Fruit fly (Drosophila melanogaster): ENCODE results near the gene Gas41.
A peak's percentile ranks its signal among the peaks of the same experiment; 100 is the strongest.

Gas41 gene

dm6 chr2L:6950096-6950495, at the start of gene Gas41, which contains the start of gene SA1 (continued):
- TF ChIP-seq Hr38 (GFP tag; optimal IDR thresholded peaks at IDR 0.05) (no peak), CG34406 (GFP tag; optimal IDR thresholded peaks at IDR 0.05) (no peak), acj6 (GFP tag; optimal IDR thresholded peaks at IDR 0.05) (no peak), CG11902 (GFP tag; optimal IDR thresholded peaks at IDR 0.05) (no peak), CG9139 (GFP tag; optimal IDR thresholded peaks at IDR 0.05) (no peak), vri (GFP tag; optimal IDR thresholded peaks at IDR 0.05) (no peak), CG8119 (GFP tag; IDR thresholded peaks at IDR 0.05) (peak; percentile 81)

- TF ChIP-seq CG1621 (tag; optimal IDR thresholded peaks at IDR 0.05), result no peak
- TF ChIP-seq CG34406 (GFP tag; optimal IDR thresholded peaks at IDR 0.05), result no peak
- 0 out of 3 replicates have a peak, but pooled peaks have one; percentile 6 for TF ChIP-seq eg (GFP tag; IDR thresholded peaks at IDR 0.05)
- no peak for TF ChIP-seq Lpt (GFP tag; optimal IDR thresholded peaks at IDR 0.05)
- TF ChIP-seq Sox15 (GFP tag; optimal IDR thresholded peaks at IDR 0.05), result no peak
- no peak for TF ChIP-seq esn (GFP tag; optimal IDR thresholded peaks at IDR 0.05)
- TF ChIP-seq Eip78C (GFP tag), result no peak
- TF ChIP-seq ss (GFP tag; optimal IDR thresholded peaks at IDR 0.05), result no peak
These were observed 48.7 kb upstream of the Gas41 start for dm6 chr2L:6998736-6999135.

dm6 chr2L:6991085-6991484, 41.1 kb upstream of the Gas41 start:
- TF ChIP-seq Smox (GFP tag; optimal IDR thresholded peaks at IDR 0.05) (peak; percentile 12), Sox15 (GFP tag; optimal IDR thresholded peaks at IDR 0.05) (peak; percentile 20), dsx (GFP tag; optimal IDR thresholded peaks at IDR 0.05; ENCODE audit: poor library complexity, severe bottlenecking) (peak; percentile 64), CG4318 (GFP tag; optimal IDR thresholded peaks at IDR 0.05) (peak; percentile 44), Sox14 (GFP tag; optimal IDR thresholded peaks at IDR 0.05) (peak; percentile 67), svp (GFP tag) (peak; percentile 55), eg (GFP tag; IDR thresholded peaks at IDR 0.05) (peak; percentile 83), CG8632 (GFP tag; optimal IDR thresholded peaks at IDR 0.05) (peak; percentile 33), CG15336 (GFP tag; IDR thresholded peaks at IDR 0.05) (peak; percentile 78), CG7368 (GFP tag; optimal IDR thresholded peaks at IDR 0.05) (peak; percentile 50), CG11902 (GFP tag; optimal IDR thresholded peaks at IDR 0.05) (peak; percentile 48), CG8119 (GFP tag; IDR thresholded peaks at IDR 0.05) (peak; percentile 75), cyc (GFP tag; optimal IDR thresholded peaks at IDR 0.05) (peak; percentile 27), salr (GFP tag; optimal IDR thresholded peaks at IDR 0.05) (peak; percentile 53 to 55), spab (GFP tag; optimal IDR thresholded peaks at IDR 0.05) (peak; percentile 57), Eip78C (GFP tag) (peak; percentile 91), dac (GFP tag; optimal IDR thresholded peaks at IDR 0.05) (peak; percentile 39), CG6792 (GFP tag; optimal IDR thresholded peaks at IDR 0.05) (peak; percentile 66), topi (GFP tag; optimal IDR thresholded peaks at IDR 0.05) (peak; percentile 54), CG16779 (tag; optimal IDR thresholded peaks at IDR 0.05) (peak; percentile 44), esn (GFP tag; optimal IDR thresholded peaks at IDR 0.05) (no peak), Gug (GFP tag; IDR thresholded peaks at IDR 0.05) (peak; percentile 63), CG8319 (GFP tag; optimal IDR thresholded peaks at IDR 0.05) (peak; percentile 33), OdsH (GFP tag; optimal IDR thresholded peaks at IDR 0.05) (peak; percentile 66), acj6 (GFP tag; optimal IDR thresholded peaks at IDR 0.05) (peak; percentile 62), Blimp-1 (GFP tag; optimal IDR thresholded peaks at IDR 0.05) (no peak), Lpt (GFP tag; optimal IDR thresholded peaks at IDR 0.05) (peak; percentile 63), fd85E (GFP tag; optimal IDR thresholded peaks at IDR 0.05) (no peak), CG6808 (GFP tag; optimal IDR thresholded peaks at IDR 0.05) (peak; percentile 65), CG6276 (GFP tag; optimal IDR thresholded peaks at IDR 0.05) (peak; percentile 67), CG6163 (GFP tag; IDR thresholded peaks at IDR 0.05) (peak; percentile 88), Eip93F (GFP tag; optimal IDR thresholded peaks at IDR 0.05) (no peak), CG6854 (GFP tag; optimal IDR thresholded peaks at IDR 0.05) (no peak), Ets21C (GFP tag; optimal IDR thresholded peaks at IDR 0.05) (no peak), Hr4 (GFP tag; optimal IDR thresholded peaks at IDR 0.05) (peak; percentile 76), Eip75B (GFP tag; optimal IDR thresholded peaks at IDR 0.05) (peak; percentile 82), CG32006 (GFP tag; optimal IDR thresholded peaks at IDR 0.05) (peak; percentile 76), CG3919 (GFP tag; optimal IDR thresholded peaks at IDR 0.05) (peak; percentile 79), achi (GFP tag; optimal IDR thresholded peaks at IDR 0.05) (peak; percentile 59), Ets96B (tag; optimal IDR thresholded peaks at IDR 0.05) (peak; percentile 76), fd59A (GFP tag; optimal IDR thresholded peaks at IDR 0.05) (peak; percentile 54)
